Fruit fly (Drosophila melanogaster) whole organism, adult: Measurements from ENCODE around the gene CG8461.

ENCODE experiments used
- CG11617 ChIP-seq: fragments of 200-800 bp; sonication (Bioruptor generic); optimal IDR thresholded peaks from 2 replicates; lab custom pipeline; 2017; ENCODE audit warnings: mild to moderate bottlenecking, missing biosample characterization, missing genetic modification reagents, missing genetic modification characterization
- CG14711 ChIP-seq: fragments of 200-800 bp; sonication (Bioruptor generic); optimal IDR thresholded peaks from 2 replicates; lab custom pipeline; 2018; ENCODE audit warnings: missing biosample characterization, mild to moderate bottlenecking, missing genetic modification characterization, moderate library complexity
- CG1620 ChIP-seq: fragments of 200-800 bp; sonication (Bioruptor generic); optimal IDR thresholded peaks from 2 replicates; lab custom pipeline; 2016; ENCODE audit warnings: missing biosample characterization, missing genetic modification characterization
- CG7045 ChIP-seq: fragments of 200-800 bp; sonication (Bioruptor generic); optimal IDR thresholded peaks from 2 replicates; lab custom pipeline; 2017; ENCODE audit warnings: missing biosample characterization, mild to moderate bottlenecking, missing genetic modification characterization
- Clk ChIP-seq: fragments of 200-800 bp; sonication (Bioruptor generic); optimal IDR thresholded peaks from 2 replicates; lab custom pipeline; 2017; ENCODE audit warnings: missing biosample characterization, missing genetic modification characterization
- Mnt ChIP-seq: fragments of 200-800 bp; sonication (Bioruptor generic); optimal IDR thresholded peaks from 2 replicates; lab custom pipeline; 2016; ENCODE audit warnings: missing biosample characterization, mild to moderate bottlenecking, missing genetic modification characterization
- cnc ChIP-seq, 2 experiments: fragments of >200 bp; optimal IDR thresholded peaks; 2 replicates each; lab custom pipeline; 2017
- kay ChIP-seq: fragments of 200-800 bp; sonication (Bioruptor generic); peaks from one replicate; lab custom pipeline; 2016; ENCODE audit warnings: missing biosample characterization, missing genetic modification characterization, borderline replicate concordance
- ovo ChIP-seq: fragments of 200-800 bp; sonication (Bioruptor generic); optimal IDR thresholded peaks from 2 replicates; lab custom pipeline; 2016; ENCODE audit warnings: missing biosample characterization, missing genetic modification characterization
- pad ChIP-seq: fragments of 200-800 bp; sonication (Bioruptor generic); optimal IDR thresholded peaks from 3 replicates; lab custom pipeline; 2017; ENCODE audit warnings: missing biosample characterization, missing genetic modification characterization, mild to moderate bottlenecking, moderate library complexity, missing genetic modification reagents
- tj ChIP-seq: fragments of 200-800 bp; sonication (Bioruptor generic); optimal IDR thresholded peaks from 3 replicates; lab custom pipeline; 2017; ENCODE audit warnings: missing biosample characterization, mild to moderate bottlenecking, missing genetic modification characterization, moderate library complexity
- toe ChIP-seq: fragments of 200-800 bp; sonication (Bioruptor generic); optimal IDR thresholded peaks from 2 replicates; lab custom pipeline; 2016; ENCODE audit warnings: missing biosample characterization, missing genetic modification characterization

DNA sequence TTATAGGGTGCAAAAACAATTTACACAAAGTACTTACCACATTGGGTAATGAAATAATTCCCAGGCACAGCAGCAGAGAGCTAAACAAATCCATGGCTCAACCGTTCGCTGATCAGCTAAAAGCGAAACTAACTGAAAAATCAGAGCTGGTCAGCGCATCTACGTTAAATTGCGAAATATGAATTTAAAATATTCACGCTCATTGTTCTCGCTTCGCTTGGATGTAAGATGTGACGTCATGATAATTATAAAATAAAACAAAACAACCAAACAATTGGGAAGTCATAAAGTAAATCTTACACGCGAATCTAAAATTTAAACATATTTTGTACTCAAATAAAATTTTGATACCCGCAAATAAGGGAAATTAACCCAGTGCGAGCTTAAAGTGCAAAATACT is 46.5 kb upstream of the CG8461 start, which contains the start of gene CG14854:
- no peak for TF ChIP-seq CG7045 (GFP tag; lab: Kevin White, UChicago)
- TF ChIP-seq Mnt (GFP tag; lab: Kevin White, UChicago), result no peak
- no peak for TF ChIP-seq kay (GFP tag; lab: Kevin White, UChicago)
- no peak for TF ChIP-seq toe
- no peak for TF ChIP-seq tj (GFP tag; lab: Kevin White, UChicago)
- no peak for TF ChIP-seq pad (GFP tag; lab: Kevin White, UChicago)
- no peak for TF ChIP-seq Clk
- no peak for TF ChIP-seq cnc (optimal IDR thresholded peaks at IDR 0.05; lab: Kevin White, UChicago)
- no peak for TF ChIP-seq ovo
- TF ChIP-seq CG11617 (GFP tag; lab: Kevin White, UChicago), result no peak
- no peak for TF ChIP-seq CG14711 (tag; lab: Kevin White, UChicago)
- no peak for TF ChIP-seq CG1620
